Worm (Caenorhabditis elegans) whole organism, young adult: ENCODE measurements around the gene fat-1.

ENCODE experiments used
- ZK185.1 ChIP-seq: sonication (generic microtip); optimal IDR thresholded peaks from 2 replicates; lab custom pipeline; 2016; ENCODE audit warnings: mild to moderate bottlenecking, missing genetic modification characterization, missing compliant biosample characterization; ENCODE audit not compliant: poor library complexity, severe bottlenecking
- dpl-1 ChIP-seq: fragments of 150-350 bp; optimal IDR thresholded peaks from 2 replicates; lab custom pipeline; 2014; ENCODE audit warnings: missing biosample characterization, missing genetic modification reagents, missing genetic modification characterization
- unc-130 ChIP-seq: sonication (generic microtip); optimal IDR thresholded peaks from 2 replicates; lab custom pipeline; 2016; ENCODE audit warnings: missing genetic modification reagents, missing genetic modification characterization, missing compliant biosample characterization
- ztf-22 ChIP-seq: fragments of 200-800 bp; sonication (Bioruptor generic); optimal IDR thresholded peaks from 2 replicates; lab custom pipeline; 2018; ENCODE audit warnings: mild to moderate bottlenecking, missing genetic modification characterization, moderate library complexity, missing compliant biosample characterization

- TF ChIP-seq ztf-22 (no peak), dpl-1 (GFP tag; lab: Kevin White, UChicago) (no peak), unc-130 (GFP tag; lab: Kevin White, UChicago) (no peak), ZK185.1 (no peak)
These were observed 44.7 kb downstream of the fat-1 start, which contains the start of gene Y62E10A.3 for ce11 chrIV:13360144-13360543.
